Worm (Caenorhabditis elegans): ENCODE results near the gene hhat-1.

hhat-1 gene

ce11 chrII:14647550-14647949 lies 30.7 kb upstream of the hhat-1 start:
- no peak for TF ChIP-seq lin-40 (tag; optimal IDR thresholded peaks at IDR 0.05)
- no peak for TF ChIP-seq ztf-3 (GFP tag; optimal IDR thresholded peaks at IDR 0.05)
- no peak for TF ChIP-seq let-607 (tag; optimal IDR thresholded peaks at IDR 0.05)
- no peak for TF ChIP-seq ztf-6 (GFP tag; IDR thresholded peaks at IDR 0.05)
- TF ChIP-seq tbp1 (GFP tag; optimal IDR thresholded peaks at IDR 0.05) = no peak
- TF ChIP-seq attf-6 (GFP tag; IDR thresholded peaks at IDR 0.05) = no peak
- no peak for TF ChIP-seq F49E8.2 (tag; optimal IDR thresholded peaks at IDR 0.05; ENCODE audit: insufficient read depth)
- no peak for TF ChIP-seq F57C9.4 (tag; optimal IDR thresholded peaks at IDR 0.05)
- TF ChIP-seq hsf-1 (GFP tag; IDR thresholded peaks at IDR 0.05) = no peak
- no peak for TF ChIP-seq nhr-90 (tag; optimal IDR thresholded peaks at IDR 0.05)
- no peak for TF ChIP-seq dpff-1 (tag; optimal IDR thresholded peaks at IDR 0.05)
- no peak for TF ChIP-seq B0336.3 (GFP tag; IDR thresholded peaks at IDR 0.05)
- no peak for TF ChIP-seq gei-17 (GFP tag; optimal IDR thresholded peaks at IDR 0.05)
- TF ChIP-seq B0035.1 (tag; optimal IDR thresholded peaks at IDR 0.05) = no peak
- no peak for TF ChIP-seq rpc-1 (optimal IDR thresholded peaks at IDR 0.05)
- TF ChIP-seq rpc-1 (tag; optimal IDR thresholded peaks at IDR 0.05) = no peak
- no peak for TF ChIP-seq cebp-2 (GFP tag; IDR thresholded peaks at IDR 0.05)
- TF ChIP-seq hlh-26 (GFP tag; conservative IDR thresholded peaks at IDR 0.05) = no peak
- TF ChIP-seq B0261.1 (tag; optimal IDR thresholded peaks at IDR 0.05) = no peak
- no peak for TF ChIP-seq unc-62 (GFP tag; optimal IDR thresholded peaks at IDR 0.05)

DNA sequence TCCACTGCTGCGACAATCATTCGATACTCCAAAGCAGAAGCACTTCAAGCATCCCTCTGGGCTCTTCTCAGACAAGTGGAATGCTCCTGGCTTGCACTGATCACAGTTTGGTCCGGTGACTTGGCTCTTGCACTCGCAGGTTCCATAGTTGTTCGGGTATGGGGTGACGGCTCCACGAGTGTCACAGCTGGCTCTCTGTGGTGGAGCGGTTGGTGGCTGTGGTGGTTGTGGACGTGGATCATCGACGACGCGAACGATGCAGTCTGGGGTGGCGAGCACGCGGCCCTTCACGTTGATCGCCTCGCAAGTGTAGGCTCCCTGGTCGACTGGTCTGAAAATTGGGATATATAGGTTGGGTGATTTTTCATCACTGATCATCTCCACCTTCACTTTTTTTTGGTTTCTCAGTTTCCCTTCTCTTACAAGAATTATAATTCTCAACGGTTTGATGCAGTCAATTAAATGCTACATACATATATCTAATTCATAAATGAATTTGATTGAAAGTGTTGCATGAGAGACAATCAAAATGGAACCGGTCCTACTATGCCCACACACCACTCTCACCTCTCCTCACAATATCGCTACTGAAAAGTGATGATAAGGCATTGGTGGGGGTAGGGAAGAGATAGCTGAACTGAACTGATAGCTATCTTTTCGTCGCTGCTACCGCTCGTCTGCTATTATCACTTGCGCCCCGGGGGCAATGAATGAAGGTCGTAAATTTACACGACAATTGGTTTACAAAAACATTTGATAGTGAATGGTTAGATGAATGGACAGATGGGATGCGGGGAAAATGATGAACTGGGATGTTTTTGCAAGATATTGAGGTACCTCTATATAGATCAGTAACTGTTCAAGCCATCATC lies 13.4 kb upstream of the hhat-1 start:
- TF ChIP-seq F55B11.4 (tag; optimal IDR thresholded peaks at IDR 0.05; ENCODE audit: borderline replicate concordance, insufficient read depth) (no peak), egl-44 (GFP tag; IDR thresholded peaks at IDR 0.05) (no peak), zfh-2 (GFP tag; conservative IDR thresholded peaks at IDR 0.05) (peak; percentile 84)

DNA sequence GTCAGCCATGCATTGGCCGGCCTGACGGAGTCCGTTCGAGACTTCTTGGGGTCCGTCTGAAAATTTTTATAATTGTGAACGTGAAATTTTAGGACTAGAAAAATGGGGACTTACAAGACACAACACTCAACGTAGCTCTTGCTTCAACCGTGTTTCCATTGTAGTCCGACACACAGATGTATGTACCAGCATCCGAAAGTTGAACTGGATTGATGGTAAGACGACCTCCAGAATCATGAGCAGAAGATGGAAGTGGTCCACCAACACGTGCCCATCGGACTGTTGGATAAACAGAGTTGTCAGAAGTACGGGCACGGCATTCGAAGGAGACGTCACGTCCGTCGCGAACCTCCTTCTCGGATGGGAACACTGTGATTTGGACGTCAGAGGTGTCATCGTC lies 12.0 kb upstream of the hhat-1 start:
- TF ChIP-seq F23B12.7 (tag; optimal IDR thresholded peaks at IDR 0.05; ENCODE audit: insufficient read depth) (no peak), lsl-1 (GFP tag; optimal IDR thresholded peaks at IDR 0.05) (no peak), F57C9.4 (tag; optimal IDR thresholded peaks at IDR 0.05) (no peak), ztf-18 (tag; optimal IDR thresholded peaks at IDR 0.05) (no peak), rcor-1 (GFP tag; IDR thresholded peaks at IDR 0.05) (no peak), F52B5.7 (tag; optimal IDR thresholded peaks at IDR 0.05) (no peak), sptf-2 (GFP tag; optimal IDR thresholded peaks at IDR 0.05) (no peak), ceh-58 (GFP tag; IDR thresholded peaks at IDR 0.05) (no peak), ets-4 (GFP tag; optimal IDR thresholded peaks at IDR 0.05) (no peak), F33H1.4 (GFP tag; IDR thresholded peaks at IDR 0.05) (no peak), snpc-1.1 (tag; optimal IDR thresholded peaks at IDR 0.05; ENCODE audit: insufficient read depth) (no peak), nhr-179 (tag; optimal IDR thresholded peaks at IDR 0.05) (no peak), rec-8 (tag; optimal IDR thresholded peaks at IDR 0.05) (no peak), C06A6.2 (GFP tag; conservative IDR thresholded peaks at IDR 0.05) (no peak), B0336.3 (GFP tag; IDR thresholded peaks at IDR 0.05) (no peak), B0035.1 (tag; optimal IDR thresholded peaks at IDR 0.05) (no peak), hmg-20 (GFP tag; IDR thresholded peaks at IDR 0.05) (no peak), dpl-1 (GFP tag; optimal IDR thresholded peaks at IDR 0.05) (no peak), tlf-1 (GFP tag; optimal IDR thresholded peaks at IDR 0.05) (no peak)
